Worm (Caenorhabditis elegans) whole organism, L4/young adult: Measurements from ENCODE around the gene F59E12.17.

Experiments
- W03F9.2 ChIP-seq: fragments of 150-350 bp; optimal IDR thresholded peaks from 2 replicates; lab custom pipeline; 2014; ENCODE audit warnings: missing biosample characterization, missing genetic modification characterization
- dao-5 ChIP-seq: sonication (generic microtip); optimal IDR thresholded peaks from 2 replicates; lab custom pipeline; 2016; ENCODE audit warnings: missing genotype, missing genetic modification characterization, moderate library complexity, missing compliant biosample characterization
- him-1 ChIP-seq: sonication (generic microtip); optimal IDR thresholded peaks from 2 replicates; lab custom pipeline; 2016; ENCODE audit warnings: missing genotype, missing genetic modification reagents, missing genetic modification characterization, missing compliant biosample characterization

Gene F59E12.17

ce11 chrII:5665991-5666390, 16.7 kb upstream of the F59E12.17 start, which contains the start of gene C25H3.16:
Gene C25H3.16, plus strand, starts transcription at chrII:5666291.
- TF ChIP-seq dao-5 (tag; lab: Kevin White, UChicago) (no peak), him-1 (tag; lab: Kevin White, UChicago) (no peak), W03F9.2 (tag; lab: Kevin White, UChicago) (no peak)

- TF ChIP-seq him-1 (tag; lab: Kevin White, UChicago) (no peak), W03F9.2 (tag; lab: Kevin White, UChicago) (no peak), dao-5 (tag; lab: Kevin White, UChicago) (no peak)
Measured at ce11 chrII:5665029-5665428, 15.8 kb upstream of the F59E12.17 start, which contains the start of gene C25H3.15. Gene C25H3.15, plus strand, starts transcription at chrII:5665329.

ce11 chrII:5663180-5663791, 14.0 kb upstream of the F59E12.17 start:
- TF ChIP-seq W03F9.2 (tag; lab: Kevin White, UChicago): no peak
- TF ChIP-seq dao-5 (tag; lab: Kevin White, UChicago): no peak
- TF ChIP-seq him-1 (tag; lab: Kevin White, UChicago): no peak

ce11 chrII:5661735-5662177, 12.5 kb upstream of the F59E12.17 start:
- peak; percentile 84 for TF ChIP-seq him-1 (tag; lab: Kevin White, UChicago)
- peak; percentile 69 for TF ChIP-seq dao-5 (tag; lab: Kevin White, UChicago)
- no peak for TF ChIP-seq W03F9.2 (tag; lab: Kevin White, UChicago)

- TF ChIP-seq him-1 (tag; lab: Kevin White, UChicago) (peak; percentile 73), W03F9.2 (tag; lab: Kevin White, UChicago) (peak; percentile 33), dao-5 (tag; lab: Kevin White, UChicago) (no peak)
Measured at ce11 chrII:5660736-5661734, 11.8 kb upstream of the F59E12.17 start, which contains the start of the genes ift-43 and mdt-26. Gene ift-43, minus strand, starts transcription at chrII:5660786. Gene mdt-26, plus strand, starts transcription at chrII:5661181.

ce11 chrII:5660155-5660554, 10.9 kb upstream of the F59E12.17 start:
- TF ChIP-seq dao-5 (tag; lab: Kevin White, UChicago): no peak

ce11 chrII:5659675-5660074, 10.4 kb upstream of the F59E12.17 start, which contains the start of gene fut-3:
Gene fut-3, minus strand, starts transcription at chrII:5659775.
- no peak for TF ChIP-seq W03F9.2 (tag; lab: Kevin White, UChicago)
- TF ChIP-seq dao-5 (tag; lab: Kevin White, UChicago): no peak
- no peak for TF ChIP-seq him-1 (tag; lab: Kevin White, UChicago)

ce11 chrII:5654215-5654614, 4.9 kb upstream of the F59E12.17 start, which contains the start of gene F59E12.1:
Gene F59E12.1, plus strand, starts transcription at chrII:5654515.
- TF ChIP-seq W03F9.2 (tag; lab: Kevin White, UChicago) (no peak), him-1 (tag; lab: Kevin White, UChicago) (no peak), dao-5 (tag; lab: Kevin White, UChicago) (no peak)

ce11 chrII:5652334-5652733, 3.1 kb upstream of the F59E12.17 start, which contains the start of gene bli-2:
Gene bli-2, minus strand, starts transcription at chrII:5652434.
- no peak for TF ChIP-seq him-1 (tag; lab: Kevin White, UChicago)
- TF ChIP-seq W03F9.2 (tag; lab: Kevin White, UChicago): no peak
- no peak for TF ChIP-seq dao-5 (tag; lab: Kevin White, UChicago)

ce11 chrII:5651426-5651825, 2.2 kb upstream of the F59E12.17 start:
- TF ChIP-seq dao-5 (tag; lab: Kevin White, UChicago) (no peak), W03F9.2 (tag; lab: Kevin White, UChicago) (no peak), him-1 (tag; lab: Kevin White, UChicago) (no peak)

- no peak for TF ChIP-seq dao-5 (tag; lab: Kevin White, UChicago)
- TF ChIP-seq W03F9.2 (tag; lab: Kevin White, UChicago): no peak
- no peak for TF ChIP-seq him-1 (tag; lab: Kevin White, UChicago)
Measured at ce11 chrII:5648272-5648671, 998 bp downstream of the F59E12.17 start, which contains the start of gene ddl-1. Gene ddl-1, minus strand, starts transcription at chrII:5648372.

- TF ChIP-seq dao-5 (tag; lab: Kevin White, UChicago): no peak
Measured at ce11 chrII:5646942-5647341, 2.3 kb downstream of the F59E12.17 start, which contains the start of gene F59E12.9. Gene F59E12.9, minus strand, starts transcription at chrII:5647042.

- TF ChIP-seq dao-5 (tag; lab: Kevin White, UChicago): no peak
- no peak for TF ChIP-seq him-1 (tag; lab: Kevin White, UChicago)
- no peak for TF ChIP-seq W03F9.2 (tag; lab: Kevin White, UChicago)
Measured at ce11 chrII:5642110-5642509, 7.2 kb downstream of the F59E12.17 start.
